Fruit fly (Drosophila melanogaster) whole organism, wandering third instar larva: ENCODE results near the gene CG8944.

ENCODE experiments used
- CG32264 ChIP-seq: fragments of 200-800 bp; sonication (Bioruptor generic); optimal IDR thresholded peaks from 2 replicates; lab custom pipeline; 2016; ENCODE audit warnings: missing biosample characterization, missing genetic modification characterization
- CG9705 ChIP-seq: fragments of 200-800 bp; sonication (Bioruptor generic); optimal IDR thresholded peaks from 2 replicates; lab custom pipeline; 2018; ENCODE audit warnings: missing biosample characterization, mild to moderate bottlenecking, missing genetic modification characterization
- CrebA ChIP-seq: fragments of 200-800 bp; sonication (Bioruptor generic); optimal IDR thresholded peaks from 2 replicates; lab custom pipeline; 2016; ENCODE audit warnings: missing biosample characterization, mild to moderate bottlenecking, missing genetic modification characterization, borderline replicate concordance
- Dfd ChIP-seq: fragments of >200 bp; optimal IDR thresholded peaks from 2 replicates; lab custom pipeline; 2017; ENCODE audit warnings: missing biosample characterization, missing genetic modification characterization
- GATAd ChIP-seq: sonication (Bioruptor generic); optimal IDR thresholded peaks from 2 replicates; lab custom pipeline; 2016; ENCODE audit warnings: missing biosample characterization, missing genetic modification characterization
- Hnf4 ChIP-seq: fragments of 200-800 bp; sonication (Bioruptor generic); optimal IDR thresholded peaks from 2 replicates; lab custom pipeline; 2016; ENCODE audit warnings: missing biosample characterization, mild to moderate bottlenecking, missing genetic modification characterization
- Hr78 ChIP-seq: fragments of >200 bp; optimal IDR thresholded peaks from 2 replicates; lab custom pipeline; 2017; ENCODE audit warnings: missing biosample characterization, missing genetic modification characterization
- Jra ChIP-seq: sonication (Bioruptor generic); optimal IDR thresholded peaks from 2 replicates; lab custom pipeline; 2016; ENCODE audit warnings: missing biosample characterization, missing genetic modification characterization
- Mio ChIP-seq: sonication (Bioruptor generic); optimal IDR thresholded peaks from 2 replicates; lab custom pipeline; 2016; ENCODE audit warnings: missing biosample characterization, missing genetic modification characterization
- Myc ChIP-seq: fragments of >200 bp; optimal IDR thresholded peaks from 2 replicates; lab custom pipeline; 2017
- N ChIP-seq: fragments of >200 bp; optimal IDR thresholded peaks from 2 replicates; lab custom pipeline; 2018; ENCODE audit warnings: missing biosample characterization, missing external identifiers, missing genetic modification characterization
- Rel ChIP-seq, 2 experiments: fragments of 200-800 bp; sonication (Bioruptor generic) in 1 of 2; optimal IDR thresholded peaks; 2 replicates in 1 of 2; 3 replicates in 1 of 2; lab custom pipeline; 2016 to 2019; ENCODE audit warnings: mild to moderate bottlenecking in 2 of 2, missing biosample characterization in 2 of 2, missing genetic modification characterization in 2 of 2, moderate library complexity in 1 of 2
- Vsx2 ChIP-seq: fragments of 200-300, 225-300 bp; sonication (Bioruptor generic); optimal IDR thresholded peaks from 2 replicates; lab custom pipeline; 2018; ENCODE audit warnings: missing biosample characterization, missing genetic modification characterization; ENCODE audit not compliant: partially characterized antibody
- br ChIP-seq: fragments of 200-800 bp; sonication (Bioruptor generic); optimal IDR thresholded peaks from 2 replicates; lab custom pipeline; 2016; ENCODE audit warnings: missing biosample characterization, missing genetic modification characterization
- dl ChIP-seq, 2 experiments: fragments of 175-275, 200-275 bp in 1 of 2; fragments of 200-275 bp in 1 of 2; sonication (Bioruptor generic); optimal IDR thresholded peaks; lab custom pipeline; 2018; ENCODE audit warnings: mild to moderate bottlenecking in 2 of 2, missing biosample characterization in 2 of 2, missing genetic modification characterization in 2 of 2, moderate library complexity in 2 of 2; ENCODE audit not compliant: partially characterized antibody in 2 of 2, insufficient read depth in 1 of 2
- dmrt93B ChIP-seq: fragments of 200-800 bp; sonication (Bioruptor generic); optimal IDR thresholded peaks from 2 replicates; lab custom pipeline; 2018; ENCODE audit warnings: missing biosample characterization, mild to moderate bottlenecking, missing genetic modification characterization
- dsf ChIP-seq: sonication (Bioruptor generic); optimal IDR thresholded peaks from 2 replicates; lab custom pipeline; 2016; ENCODE audit warnings: missing biosample characterization, missing genetic modification characterization, borderline replicate concordance
- ey ChIP-seq: fragments of 200-800 bp; sonication (Bioruptor generic); optimal IDR thresholded peaks from 2 replicates; lab custom pipeline; 2016; ENCODE audit warnings: missing biosample characterization, missing genetic modification characterization
- fru ChIP-seq: fragments of 200-800 bp; sonication (Bioruptor generic); optimal IDR thresholded peaks from 3 replicates; lab custom pipeline; 2016; ENCODE audit warnings: missing biosample characterization, mild to moderate bottlenecking, missing genetic modification characterization
- h ChIP-seq: fragments of 200-800 bp; sonication (Bioruptor generic); optimal IDR thresholded peaks from 3 replicates; lab custom pipeline; 2016; ENCODE audit warnings: missing biosample characterization, mild to moderate bottlenecking, missing genetic modification characterization
- pan ChIP-seq: fragments of >200 bp; optimal IDR thresholded peaks from 2 replicates; lab custom pipeline; 2017
- psq ChIP-seq: fragments of 200-800 bp; sonication (Bioruptor generic); optimal IDR thresholded peaks from 3 replicates; lab custom pipeline; 2017; ENCODE audit warnings: missing biosample characterization, mild to moderate bottlenecking, missing genetic modification characterization, moderate library complexity
- sv ChIP-seq: fragments of 200-800 bp; sonication (Bioruptor generic); optimal IDR thresholded peaks from 3 replicates; lab custom pipeline; 2016; ENCODE audit warnings: missing biosample characterization, missing genetic modification characterization
- tai ChIP-seq: sonication (Bioruptor generic); optimal IDR thresholded peaks from 2 replicates; lab custom pipeline; 2016; ENCODE audit warnings: missing biosample characterization, missing genetic modification characterization
- woc ChIP-seq: sonication (Bioruptor generic); optimal IDR thresholded peaks from 2 replicates; lab custom pipeline; 2016; ENCODE audit warnings: missing biosample characterization, mild to moderate bottlenecking, missing genetic modification characterization

CG8944 gene

DNA sequence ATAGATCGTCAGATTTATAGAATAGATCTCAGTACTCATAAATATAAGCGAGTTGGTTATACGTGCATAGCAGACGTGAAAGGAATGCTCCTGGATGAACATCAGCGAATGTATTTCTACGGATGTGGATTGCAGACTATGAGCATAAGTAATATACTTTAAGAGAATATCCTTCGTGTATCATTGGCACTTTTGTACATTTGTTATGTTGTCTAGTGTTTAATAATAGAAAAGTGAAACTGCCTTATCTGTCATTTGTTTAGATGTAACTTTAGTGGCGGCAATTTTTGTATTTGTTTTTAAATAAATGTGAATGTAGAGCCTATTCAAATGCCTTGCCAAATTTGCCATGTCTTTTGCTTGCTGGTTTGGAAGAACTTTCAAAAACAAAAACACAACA is 26.6 kb upstream of the CG8944 start, which contains the start of gene CG43672:
TSS of gene CG43672 (plus strand) at position 301 of the 400 bp plus-strand sequence.
- TF ChIP-seq Vsx2: no peak
- TF ChIP-seq Jra: no peak

DNA sequence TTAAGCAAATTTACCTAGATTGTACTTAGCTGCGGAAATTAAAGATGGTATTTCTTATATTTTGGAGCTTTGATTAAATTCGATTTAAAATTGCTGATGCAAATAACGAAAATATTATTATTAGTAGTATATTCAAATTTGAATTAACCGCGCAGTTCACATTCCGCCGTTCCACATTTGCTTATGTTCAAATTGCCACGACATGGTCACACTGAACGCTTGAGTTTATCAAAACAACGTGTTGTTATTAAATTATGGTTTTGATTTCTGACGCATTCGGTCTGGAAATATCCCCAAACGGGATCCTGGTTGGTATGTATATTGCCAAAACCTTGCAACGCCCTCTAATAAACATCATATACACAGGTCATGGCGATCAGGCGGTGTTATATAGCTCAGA is 23.4 kb upstream of the CG8944 start, which contains the start of gene CG33172:
TSS of gene CG33172 (plus strand) at position 208 of the 400 bp plus-strand sequence.
- TF ChIP-seq Rel (GFP tag; optimal IDR thresholded peaks at IDR 0.05; lab: Kevin White, UChicago) (no peak), Rel (tag; optimal IDR thresholded peaks at IDR 0.05; lab: Kevin White, UChicago) (no peak), dsf (no peak)

DNA sequence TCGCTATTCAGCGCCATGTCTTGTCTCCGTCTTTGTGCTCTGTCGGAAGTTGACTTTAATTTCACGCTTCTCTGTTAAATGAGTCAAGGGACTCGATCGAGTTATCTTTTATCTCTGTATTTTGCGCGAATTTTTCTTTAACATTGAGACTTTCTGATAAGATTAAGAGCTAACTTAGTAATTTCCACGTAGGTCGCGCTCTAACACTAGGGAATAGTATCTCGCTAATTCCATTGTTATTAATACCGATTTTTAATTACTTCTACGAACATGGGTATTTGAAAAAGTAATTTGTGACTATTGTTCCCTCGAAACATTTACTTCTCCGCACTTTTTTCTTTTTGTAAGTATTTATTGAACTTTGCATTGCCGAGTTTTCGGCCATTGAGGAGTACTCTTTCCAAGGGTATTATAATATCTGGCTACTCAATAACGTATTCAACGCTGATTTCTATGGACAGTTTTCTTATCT is 20.4 kb upstream of the CG8944 start, which contains the start of gene CG8952:
TSS of gene CG8952 (minus strand) at position 51 of the 472 bp plus-strand sequence.
- no peak for TF ChIP-seq pan (lab: Kevin White, UChicago)
- TF ChIP-seq Rel (GFP tag; optimal IDR thresholded peaks at IDR 0.05; lab: Kevin White, UChicago): no peak
- no peak for TF ChIP-seq Rel (tag; optimal IDR thresholded peaks at IDR 0.05; lab: Kevin White, UChicago)
- TF ChIP-seq psq (GFP tag; lab: Kevin White, UChicago): no peak
- no peak for TF ChIP-seq CrebA (GFP tag; lab: Kevin White, UChicago)
- TF ChIP-seq Dfd: no peak
- no peak for TF ChIP-seq CG9705 (GFP tag; lab: Kevin White, UChicago)
- TF ChIP-seq h (GFP tag; lab: Kevin White, UChicago): no peak
- no peak for TF ChIP-seq Hnf4 (GFP tag; lab: Kevin White, UChicago)
- no peak for TF ChIP-seq CG32264 (GFP tag; lab: Kevin White, UChicago)
- no peak for TF ChIP-seq dmrt93B (GFP tag; lab: Kevin White, UChicago)
- TF ChIP-seq Myc (lab: Kevin White, UChicago): no peak
- TF ChIP-seq Vsx2: no peak
- TF ChIP-seq, all 38 proteins: peak for 0

DNA sequence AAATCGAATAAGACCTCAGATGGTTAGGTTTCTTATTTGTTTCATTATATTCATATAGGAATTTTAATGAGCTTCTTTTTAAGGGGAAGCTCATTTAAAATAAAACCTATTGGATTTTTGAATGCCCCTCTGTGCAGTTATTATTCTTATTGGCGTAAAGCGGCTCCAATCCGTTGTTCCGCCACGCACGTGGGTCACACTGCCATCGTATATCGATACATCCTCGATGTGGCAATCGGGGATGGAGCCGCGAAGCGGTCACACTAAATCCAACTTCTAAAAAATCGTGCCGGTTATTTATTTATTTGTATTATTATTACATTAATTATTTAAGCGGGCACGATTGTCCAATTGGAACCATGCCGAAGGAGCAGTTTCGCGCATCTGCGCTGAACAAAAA is 16.7 kb upstream of the CG8944 start, which contains the start of gene Polr3A:
TSS of gene Polr3A (plus strand) at position 234 of the 400 bp plus-strand sequence.
- TF ChIP-seq Jra (no peak), sv (no peak)

DNA sequence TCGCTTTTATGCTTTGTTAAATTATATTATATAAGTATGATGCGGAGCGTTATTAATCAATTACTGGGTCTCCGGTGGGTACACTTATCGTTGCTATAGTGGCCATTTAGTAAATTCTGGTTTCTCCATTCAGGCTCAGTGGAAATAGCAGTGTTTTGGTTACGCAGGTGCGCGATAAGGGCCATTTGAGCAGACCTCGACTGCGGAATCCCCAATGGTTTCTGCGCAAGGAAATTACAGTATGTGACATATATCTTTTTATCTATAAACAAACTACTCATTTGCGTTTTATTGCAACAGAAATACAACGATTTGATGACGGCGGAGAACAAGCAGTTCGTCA is 15.2 kb upstream of the CG8944 start:
- TF ChIP-seq Mio (GFP tag; lab: Kevin White, UChicago): no peak
- no peak for TF ChIP-seq Rel (GFP tag; optimal IDR thresholded peaks at IDR 0.05; lab: Kevin White, UChicago)
- peak; percentile 6 for TF ChIP-seq Rel (tag; optimal IDR thresholded peaks at IDR 0.05; lab: Kevin White, UChicago)

DNA sequence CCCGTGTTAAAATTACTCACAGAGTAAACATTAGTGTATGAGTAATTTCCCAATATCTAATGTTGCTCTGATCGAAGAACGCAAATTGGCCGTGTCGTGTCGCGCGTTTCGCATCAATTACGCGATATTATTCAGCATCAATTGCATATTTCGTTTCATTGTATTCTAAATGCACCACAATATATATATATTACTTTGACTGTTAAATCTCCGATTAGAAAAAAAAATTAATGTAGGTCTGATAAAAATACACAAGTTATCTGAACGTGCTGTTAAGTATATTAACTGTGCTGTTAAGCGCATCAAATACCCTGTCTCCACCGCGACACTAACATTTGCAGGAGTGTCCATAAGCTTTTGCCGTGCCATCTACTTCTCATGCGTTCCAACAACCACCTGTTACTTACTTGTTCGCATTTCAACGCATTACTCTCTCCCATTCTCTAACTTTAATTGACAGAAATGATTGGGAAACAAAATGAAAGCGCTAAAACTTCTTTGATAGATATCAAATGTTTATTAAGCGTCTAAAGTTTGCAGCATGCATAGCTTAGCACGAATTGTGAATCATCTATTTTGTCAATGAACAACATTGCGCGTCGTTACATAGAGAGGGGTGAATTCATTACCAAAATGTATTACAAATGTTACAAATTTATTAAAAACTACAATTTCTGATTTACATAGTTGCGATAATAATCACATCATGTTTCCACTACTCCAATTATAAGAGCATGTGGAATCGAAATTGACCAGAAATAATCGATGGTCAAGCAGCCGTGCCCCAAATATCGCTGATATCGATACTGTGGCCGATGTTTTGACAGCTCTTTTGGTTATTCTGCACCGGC is 14.6 kb upstream of the CG8944 start, which contains the start of the genes Graf and mRpL3:
TSS of gene Graf (minus strand) at position 287 of the 851 bp plus-strand sequence.
TSS of gene mRpL3 (plus strand) at position 802 of the 851 bp plus-strand sequence.
- TF ChIP-seq N (GFP tag; lab: Kevin White, UChicago): peak; percentile 84
- no peak for TF ChIP-seq ey (GFP tag; lab: Kevin White, UChicago)
- no peak for TF ChIP-seq tai (GFP tag; lab: Kevin White, UChicago)
- peak; percentile 71 for TF ChIP-seq woc (GFP tag; lab: Kevin White, UChicago)
- TF ChIP-seq Hr78: peak; percentile 74
- no peak for TF ChIP-seq Rel (GFP tag; optimal IDR thresholded peaks at IDR 0.05; lab: Kevin White, UChicago)
- no peak for TF ChIP-seq Rel (tag; optimal IDR thresholded peaks at IDR 0.05; lab: Kevin White, UChicago)
- peak; percentile 97 for TF ChIP-seq fru (GFP tag; lab: Kevin White, UChicago)
- no peak for TF ChIP-seq psq (GFP tag; lab: Kevin White, UChicago)
- TF ChIP-seq br (GFP tag; lab: Kevin White, UChicago): no peak
- no peak for TF ChIP-seq GATAd (GFP tag; lab: Kevin White, UChicago)
- no peak for TF ChIP-seq dl (GFP tag; optimal IDR thresholded peaks at IDR 0.05; lab: Kevin White, UChicago; ENCODE audit: insufficient read depth in 1 of 2, partially characterized antibody in 2 of 2)
- TF ChIP-seq, all 38 proteins: peak for 4
